Fruit fly (Drosophila melanogaster): ENCODE results near the gene CG17490.
A peak's percentile ranks its signal among the peaks of the same experiment; 100 is the strongest.

Gene CG17490

dm6 chr2L:22569530-22569929 lies 32.1 kb downstream of the CG17490 start:
- TF ChIP-seq toe (GFP tag; optimal IDR thresholded peaks at IDR 0.05) (no peak), CG7101 (tag; optimal IDR thresholded peaks at IDR 0.05) (no peak), CG5204 (GFP tag; optimal IDR thresholded peaks at IDR 0.05) (no peak), CG1620 (GFP tag; optimal IDR thresholded peaks at IDR 0.05) (no peak), cnc (optimal IDR thresholded peaks at IDR 0.05) (no peak), Clk (GFP tag; optimal IDR thresholded peaks at IDR 0.05) (no peak), Crg-1 (GFP tag; optimal IDR thresholded peaks at IDR 0.05) (no peak)

- TF ChIP-seq CG12768 (GFP tag; optimal IDR thresholded peaks at IDR 0.05) (no peak), Hr96 (GFP tag; optimal IDR thresholded peaks at IDR 0.05) (no peak), bab1 (GFP tag; optimal IDR thresholded peaks at IDR 0.05) (no peak), Mnt (GFP tag; optimal IDR thresholded peaks at IDR 0.05) (no peak), tj (GFP tag; optimal IDR thresholded peaks at IDR 0.05) (no peak), CG33017 (tag; optimal IDR thresholded peaks at IDR 0.05) (no peak), cic (GFP tag; optimal IDR thresholded peaks at IDR 0.05) (no peak), cnc (optimal IDR thresholded peaks at IDR 0.05) (no peak), ovo (GFP tag; optimal IDR thresholded peaks at IDR 0.05) (no peak)
Observed at dm6 chr2L:22570066-22570465, 32.6 kb downstream of the CG17490 start.

- TF ChIP-seq CG5204 (GFP tag; optimal IDR thresholded peaks at IDR 0.05) (no peak), CG7101 (tag; optimal IDR thresholded peaks at IDR 0.05) (no peak), CG1620 (GFP tag; optimal IDR thresholded peaks at IDR 0.05) (no peak), Crg-1 (GFP tag; optimal IDR thresholded peaks at IDR 0.05) (no peak), pad (GFP tag; optimal IDR thresholded peaks at IDR 0.05) (no peak), kay (GFP tag; ENCODE audit: borderline replicate concordance) (no peak)
Observed at dm6 chr2L:22574314-22574713, 36.8 kb downstream of the CG17490 start.

dm6 chr2L:22575346-22575745 lies 37.9 kb downstream of the CG17490 start:
- TF ChIP-seq ovo (GFP tag; optimal IDR thresholded peaks at IDR 0.05) (no peak), CG14711 (tag; optimal IDR thresholded peaks at IDR 0.05) (no peak), Hr96 (GFP tag; optimal IDR thresholded peaks at IDR 0.05) (no peak)

- TF ChIP-seq ovo (GFP tag; optimal IDR thresholded peaks at IDR 0.05) = no peak
- no peak for TF ChIP-seq Clk (GFP tag; optimal IDR thresholded peaks at IDR 0.05)
- TF ChIP-seq CG14711 (tag; optimal IDR thresholded peaks at IDR 0.05) = no peak
- no peak for TF ChIP-seq Mnt (GFP tag; optimal IDR thresholded peaks at IDR 0.05)
- no peak for TF ChIP-seq kay (GFP tag; ENCODE audit: borderline replicate concordance)
- TF ChIP-seq CG5204 (GFP tag; optimal IDR thresholded peaks at IDR 0.05) = no peak
- no peak for TF ChIP-seq cnc (optimal IDR thresholded peaks at IDR 0.05)
Observed at dm6 chr2L:22577875-22578274, 40.4 kb downstream of the CG17490 start.

dm6 chr2L:22578920-22579548 lies 41.6 kb downstream of the CG17490 start, which contains the start of gene Slmap:
Gene Slmap (plus strand): TSS chr2L:22579072.
- TF ChIP-seq kay (GFP tag; ENCODE audit: borderline replicate concordance) (peak; percentile 58), cic (GFP tag; optimal IDR thresholded peaks at IDR 0.05) (no peak), bab1 (GFP tag; optimal IDR thresholded peaks at IDR 0.05) (no peak)

Data from whole organism, adult.